Worm (Caenorhabditis elegans) whole organism, young adult: ENCODE results near the gene Y62H9A.15.

Experiments used
- B0261.1 ChIP-seq: sonication (generic microtip); optimal IDR thresholded peaks from 2 replicates; lab custom pipeline; 2016; ENCODE audit warnings: mild to moderate bottlenecking, missing genetic modification characterization, moderate library complexity, missing compliant biosample characterization
- C06A6.2 ChIP-seq: fragments of 200-800 bp; sonication (Bioruptor generic); conservative IDR thresholded peaks from 2 replicates; pipeline ENCODE4 v1.3.6; 2022; ENCODE audit warnings: missing genetic modification characterization, missing compliant biosample characterization
- F23B12.7 ChIP-seq: sonication (generic microtip); optimal IDR thresholded peaks from 2 replicates; lab custom pipeline; 2017; ENCODE audit warnings: missing genetic modification characterization, mild to moderate bottlenecking, missing compliant biosample characterization, antibody characterized with exemption, moderate library complexity; ENCODE audit not compliant: insufficient read depth
- K11D2.4 ChIP-seq: fragments of 200-800 bp; sonication (Bioruptor generic); IDR thresholded peaks from 2 replicates; pipeline ENCODE4 v1.3.6; 2022; ENCODE audit warnings: missing genetic modification reagents, missing genetic modification characterization, missing compliant biosample characterization
- Y53G8AR.9 ChIP-seq: fragments of 200-800 bp; sonication (Bioruptor generic); conservative IDR thresholded peaks from 2 replicates; pipeline ENCODE4 v1.3.6; 2022; ENCODE audit warnings: missing genetic modification reagents, missing genetic modification characterization, missing compliant biosample characterization
- Y56A3A.18 ChIP-seq: fragments of 200-800 bp; sonication (Bioruptor generic); IDR thresholded peaks from 2 replicates; pipeline ENCODE4 v1.3.6; 2022; ENCODE audit warnings: missing genetic modification reagents, missing genetic modification characterization, missing compliant biosample characterization
- ZK185.1 ChIP-seq: sonication (generic microtip); optimal IDR thresholded peaks from 2 replicates; lab custom pipeline; 2016; ENCODE audit warnings: mild to moderate bottlenecking, missing genetic modification characterization, missing compliant biosample characterization; ENCODE audit not compliant: poor library complexity, severe bottlenecking
- ama-1 ChIP-seq, 3 experiments: fragments of 150-350 bp in 1 of 3; sonication (generic microtip) in 2 of 3; optimal IDR thresholded peaks; 2 replicates each; lab custom pipeline; 2014 to 2018; ENCODE audit warnings: missing biosample characterization in 2 of 3, missing genetic modification characterization in 2 of 3, missing genetic modification reagents in 2 of 3
- aptf-2 ChIP-seq: fragments of 200-800 bp; sonication (Bioruptor generic); conservative IDR thresholded peaks from 2 replicates; pipeline ENCODE4 v1.3.6; 2022; ENCODE audit warnings: missing genetic modification reagents, missing genetic modification characterization, missing compliant biosample characterization
- cebp-1 ChIP-seq, 2 experiments: fragments of 200-800 bp in 1 of 2; sonication (Bioruptor generic) in 1 of 2; sonication (generic microtip) in 1 of 2; IDR thresholded peaks in 1 of 2; optimal IDR thresholded peaks in 1 of 2; 2 replicates each; pipeline versions ENCODE4 v1.3.6 to Lab custom; 2017 to 2022; ENCODE audit warnings: missing compliant biosample characterization in 2 of 2, missing genetic modification characterization in 2 of 2, mild to moderate bottlenecking in 1 of 2, missing genetic modification reagents in 1 of 2, moderate library complexity in 1 of 2
- ceh-27 ChIP-seq: fragments of 200-800 bp; sonication (Bioruptor generic); optimal IDR thresholded peaks from 2 replicates; lab custom pipeline; 2018; ENCODE audit warnings: mild to moderate bottlenecking, missing genetic modification characterization, moderate library complexity, missing compliant biosample characterization
- ceh-40 ChIP-seq: fragments of 200-800 bp; sonication (Bioruptor generic); IDR thresholded peaks from 2 replicates; pipeline ENCODE4 v1.3.6; 2022; ENCODE audit warnings: missing genetic modification characterization, missing compliant biosample characterization
- ceh-58 ChIP-seq: fragments of 200-800 bp; sonication (Bioruptor generic); IDR thresholded peaks from 2 replicates; pipeline ENCODE4 v1.3.6; 2022; ENCODE audit warnings: missing genetic modification characterization, missing compliant biosample characterization
- ceh-91 ChIP-seq: fragments of 200-800 bp; sonication (Bioruptor generic); IDR thresholded peaks from 2 replicates; pipeline ENCODE4 v1.3.6; 2022; ENCODE audit warnings: missing genetic modification reagents, missing genetic modification characterization, missing compliant biosample characterization
- dox-1 ChIP-seq: fragments of 200-800 bp; sonication (Bioruptor generic); IDR thresholded peaks from 2 replicates; pipeline ENCODE4 v1.3.6; 2022; ENCODE audit warnings: missing genetic modification reagents, missing genetic modification characterization, missing compliant biosample characterization
- gei-17 ChIP-seq: fragments of 200-800 bp; sonication (Bioruptor generic); optimal IDR thresholded peaks from 2 replicates; lab custom pipeline; 2018; ENCODE audit warnings: mild to moderate bottlenecking, missing genetic modification characterization, missing compliant biosample characterization
- him-1 ChIP-seq: sonication (generic microtip); optimal IDR thresholded peaks from 2 replicates; lab custom pipeline; 2016; ENCODE audit warnings: missing genotype, missing genetic modification reagents, missing genetic modification characterization, missing compliant biosample characterization
- hmg-20 ChIP-seq: fragments of 200-800 bp; sonication (Bioruptor generic); IDR thresholded peaks from 2 replicates; pipeline ENCODE4 v1.3.6; 2022; ENCODE audit warnings: missing genetic modification reagents, missing genetic modification characterization, missing compliant biosample characterization
- hsf-1 ChIP-seq: fragments of 200-800 bp; sonication (Bioruptor generic); IDR thresholded peaks from 2 replicates; pipeline ENCODE4 v1.3.6; 2022; ENCODE audit warnings: missing genetic modification reagents, missing genetic modification characterization, missing compliant biosample characterization
- lin-40 ChIP-seq: sonication (generic microtip); optimal IDR thresholded peaks from 2 replicates; lab custom pipeline; 2016; ENCODE audit warnings: missing genetic modification characterization, mild to moderate bottlenecking, missing compliant biosample characterization, missing genotype, missing genetic modification reagents
- lin-54 ChIP-seq: fragments of 200-800 bp; sonication (Bioruptor generic); optimal IDR thresholded peaks from 2 replicates; lab custom pipeline; 2018; ENCODE audit warnings: mild to moderate bottlenecking, missing genetic modification characterization, missing compliant biosample characterization
- mes-4 ChIP-seq: sonication (generic microtip); optimal IDR thresholded peaks from 2 replicates; lab custom pipeline; 2016; ENCODE audit warnings: missing genotype, missing genetic modification characterization, missing compliant biosample characterization
- mxl-1 ChIP-seq: sonication (generic microtip); optimal IDR thresholded peaks from 2 replicates; lab custom pipeline; 2016; ENCODE audit warnings: missing genetic modification characterization, missing compliant biosample characterization
- nfya-1 ChIP-seq: sonication (generic microtip); optimal IDR thresholded peaks from 2 replicates; lab custom pipeline; 2017; ENCODE audit warnings: antibody characterized with exemption, missing compliant biosample characterization, missing genetic modification characterization, borderline replicate concordance; ENCODE audit not compliant: insufficient read depth
- nfya-2 ChIP-seq: fragments of 200-800 bp; sonication (Bioruptor generic); IDR thresholded peaks from 2 replicates; pipeline ENCODE4 v1.3.6; 2022; ENCODE audit warnings: missing genetic modification reagents, missing genetic modification characterization, missing compliant biosample characterization
- nfyb-1 ChIP-seq: fragments of 200-800 bp; sonication (Bioruptor generic); IDR thresholded peaks from 2 replicates; pipeline ENCODE4 v1.3.6; 2022; ENCODE audit warnings: missing genetic modification reagents, missing genetic modification characterization, missing compliant biosample characterization
- nhr-80 ChIP-seq: sonication (generic microtip); optimal IDR thresholded peaks from 2 replicates; lab custom pipeline; 2016; ENCODE audit warnings: missing genetic modification characterization, missing compliant biosample characterization
- rcor-1 ChIP-seq: fragments of 200-800 bp; sonication (Bioruptor generic); IDR thresholded peaks from 2 replicates; pipeline ENCODE4 v1.3.6; 2022; ENCODE audit warnings: missing genetic modification reagents, missing genetic modification characterization, missing compliant biosample characterization
- snpc-1.1 ChIP-seq: sonication (generic microtip); optimal IDR thresholded peaks from 2 replicates; lab custom pipeline; 2017; ENCODE audit warnings: missing genetic modification characterization, mild to moderate bottlenecking, missing compliant biosample characterization, antibody characterized with exemption, moderate library complexity, missing genotype, missing genetic modification reagents; ENCODE audit not compliant: insufficient read depth
- snpc-4 ChIP-seq, 5 experiments: fragments of 150-350 bp in 1 of 5; sonication (generic microtip) in 4 of 5; optimal IDR thresholded peaks; 2 replicates each; lab custom pipeline; 2014 to 2018; ENCODE audit warnings: missing genetic modification characterization in 5 of 5, missing biosample characterization in 3 of 5, antibody characterized with exemption in 2 of 5, mild to moderate bottlenecking in 2 of 5, missing compliant biosample characterization in 2 of 5, missing genotype in 2 of 5, moderate library complexity in 2 of 5, missing genetic modification reagents in 1 of 5
- xnd-1 ChIP-seq: sonication (generic microtip); optimal IDR thresholded peaks from 2 replicates; lab custom pipeline; 2016; ENCODE audit warnings: missing genotype, missing genetic modification reagents, missing genetic modification characterization, missing compliant biosample characterization
- ztf-18 ChIP-seq: sonication (generic microtip); optimal IDR thresholded peaks from 2 replicates; lab custom pipeline; 2016; ENCODE audit warnings: missing genotype, mild to moderate bottlenecking, missing genetic modification characterization, missing compliant biosample characterization
- ztf-26 ChIP-seq: sonication (generic microtip); optimal IDR thresholded peaks from 2 replicates; lab custom pipeline; 2017; ENCODE audit warnings: missing genetic modification characterization, missing compliant biosample characterization

Gene Y62H9A.15

ce11 chrX:11931559-11931958, 21.6 kb upstream of the Y62H9A.15 start, which contains the start of gene dot-1.4 (continued):
- no peak for TF ChIP-seq aptf-2 (GFP tag; lab: Robert Waterston, UW)
- TF ChIP-seq, all 124 proteins: peak for 0

- TF ChIP-seq hsf-1 (no peak), ceh-91 (no peak)
These were observed 17.6 kb upstream of the Y62H9A.15 start, which contains the start of gene F55G7.4 for ce11 chrX:11927585-11927984. F55G7.4 (plus strand) TSS chrX:11927885.

- TF ChIP-seq nfya-2 (GFP tag; lab: Robert Waterston, UW) = no peak
- TF ChIP-seq nfyb-1 (GFP tag; lab: Robert Waterston, UW) = peak; percentile 25; the same call in 1 of the 2 replicates
- peak; percentile 79 for TF ChIP-seq nhr-80 (tag; lab: Kevin White, UChicago)
- no peak for TF ChIP-seq snpc-1.1
- TF ChIP-seq mxl-1 (tag; lab: Kevin White, UChicago) = no peak
These were observed 15.3 kb upstream of the Y62H9A.15 start for ce11 chrX:11925243-11925642.

ce11 chrX:11924158-11924557, 14.2 kb upstream of the Y62H9A.15 start, which contains the start of gene F55G7.1:
F55G7.1 (plus strand) TSS chrX:11924433.
- TF ChIP-seq ztf-26 (tag; lab: Kevin White, UChicago) (peak; percentile 71), lin-40 (peak; percentile 83), C06A6.2 (GFP tag; lab: Robert Waterston, UW) (0 out of 2 replicates have a peak, but pooled peaks have one; percentile 36), ceh-58 (no peak), xnd-1 (tag; lab: Kevin White, UChicago) (no peak), lin-54 (GFP tag; lab: Kevin White, UChicago) (no peak), dox-1 (GFP tag; lab: Robert Waterston, UW) (peak; percentile 71; the same call in 1 of the 2 replicates), gei-17 (GFP tag; lab: Kevin White, UChicago) (peak; percentile 92), Y53G8AR.9 (GFP tag; lab: Robert Waterston, UW) (no peak; the same call in 1 of the 2 replicates), mes-4 (tag; lab: Kevin White, UChicago) (no peak), Y56A3A.18 (GFP tag; lab: Robert Waterston, UW) (peak; percentile 63; the same call in 1 of the 2 replicates), ZK185.1 (peak; percentile 34), snpc-4 (GFP tag; optimal IDR thresholded peaks at IDR 0.05; lab: Kevin White, UChicago) (no peak), snpc-4 (tag; optimal IDR thresholded peaks at IDR 0.05; lab: Kevin White, UChicago) (peak in 2 of 4 experiments; percentile 19 to 82), ztf-18 (tag; lab: Kevin White, UChicago) (no peak), K11D2.4 (GFP tag; lab: Robert Waterston, UW) (peak; percentile 56; the same call in 1 of the 2 replicates), nhr-80 (tag; lab: Kevin White, UChicago) (peak; percentile 46), ama-1 (optimal IDR thresholded peaks at IDR 0.05; lab: Kevin White, UChicago) (no peak), ama-1 (GFP tag; optimal IDR thresholded peaks at IDR 0.05; lab: Kevin White, UChicago) (no peak), ceh-40 (GFP tag; lab: Robert Waterston, UW) (no peak), hmg-20 (GFP tag; lab: Robert Waterston, UW) (peak; percentile 18; the same call in 1 of the 2 replicates), F23B12.7 (peak; percentile 21), rcor-1 (GFP tag; lab: Robert Waterston, UW) (no peak), B0261.1 (tag; lab: Kevin White, UChicago) (peak; percentile 28), nfya-1 (no peak), ceh-27 (GFP tag; lab: Kevin White, UChicago) (peak; percentile 60), him-1 (tag; lab: Kevin White, UChicago) (no peak), cebp-1 (GFP tag; IDR thresholded peaks at IDR 0.05; lab: Robert Waterston, UW) (no peak), cebp-1 (tag; optimal IDR thresholded peaks at IDR 0.05; lab: Kevin White, UChicago) (no peak)
- TF ChIP-seq, all 124 proteins: peak for 14
